Worm (Caenorhabditis elegans) whole organism, L3 larva: ENCODE measurements around the gene nlp-34.

Experiments
- R02D3.7 ChIP-seq: fragments of 150-350 bp; optimal IDR thresholded peaks from 2 replicates; lab custom pipeline; 2014; ENCODE audit warnings: missing biosample characterization, missing genetic modification characterization
- aly-2 ChIP-seq: fragments of 150-350 bp; optimal IDR thresholded peaks from 2 replicates; lab custom pipeline; 2014; ENCODE audit warnings: missing biosample characterization, missing genetic modification characterization
- ama-1 ChIP-seq: fragments of 150-350 bp; optimal IDR thresholded peaks from 2 replicates; lab custom pipeline; 2018
- ceh-9 ChIP-seq: sonication (generic microtip); optimal IDR thresholded peaks from 2 replicates; lab custom pipeline; 2018; ENCODE audit warnings: missing biosample characterization, missing genetic modification characterization
- elt-1 ChIP-seq: fragments of 150-350 bp; optimal IDR thresholded peaks from 2 replicates; lab custom pipeline; 2014; ENCODE audit warnings: missing biosample characterization, missing genetic modification characterization
- eor-1 ChIP-seq, 2 experiments: fragments of 150-350 bp; optimal IDR thresholded peaks; 2 replicates each; lab custom pipeline; 2014 to 2018; ENCODE audit warnings: missing biosample characterization in 2 of 2, missing genetic modification characterization in 2 of 2
- fkh-10 ChIP-seq: sonication (generic microtip); optimal IDR thresholded peaks from 2 replicates; lab custom pipeline; 2017; ENCODE audit warnings: missing biosample characterization, missing genetic modification reagents, missing genetic modification characterization
- fos-1 ChIP-seq: fragments of 150-350 bp; optimal IDR thresholded peaks from 2 replicates; lab custom pipeline; 2014; ENCODE audit warnings: missing biosample characterization, missing genetic modification characterization
- hmg-11 ChIP-seq: sonication (generic microtip); optimal IDR thresholded peaks from 2 replicates; lab custom pipeline; 2016; ENCODE audit warnings: missing genetic modification characterization, missing compliant biosample characterization
- mdl-1 ChIP-seq: fragments of 150-350 bp; optimal IDR thresholded peaks from 2 replicates; lab custom pipeline; 2014; ENCODE audit warnings: missing biosample characterization, missing genetic modification characterization
- nhr-11 ChIP-seq: fragments of 150-350 bp; optimal IDR thresholded peaks from 2 replicates; lab custom pipeline; 2014; ENCODE audit warnings: missing biosample characterization, missing genetic modification characterization

DNA sequence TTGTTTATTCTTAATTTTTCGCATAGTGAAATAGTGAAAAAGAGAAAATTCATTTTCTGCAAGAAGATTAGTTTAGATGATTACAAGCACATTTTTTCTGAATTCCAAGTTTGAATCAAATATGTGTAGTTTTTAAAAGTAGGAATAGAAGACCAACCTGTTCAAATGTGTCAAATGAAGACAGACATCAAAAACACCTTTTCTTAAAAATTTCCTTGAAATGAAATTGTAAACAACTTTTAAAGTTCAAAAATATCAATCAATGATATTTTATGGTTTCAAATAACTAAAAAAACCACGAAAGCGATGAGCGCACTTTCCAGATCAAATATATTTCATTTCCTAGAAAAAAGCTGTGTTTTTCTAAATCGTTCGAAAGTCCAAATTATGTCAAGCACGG, 2.7 kb upstream of the nlp-34 start, which contains the start of gene nlp-30:
- TF ChIP-seq fkh-10 (no peak), R02D3.7 (tag; lab: Kevin White, UChicago) (no peak), elt-1 (no peak), nhr-11 (tag; lab: Kevin White, UChicago) (no peak), mdl-1 (tag; lab: Kevin White, UChicago) (no peak), fos-1 (no peak), eor-1 (tag; optimal IDR thresholded peaks at IDR 0.05; lab: Kevin White, UChicago) (no peak), ceh-9 (tag; lab: Kevin White, UChicago) (no peak), hmg-11 (tag; lab: Kevin White, UChicago) (no peak), aly-2 (tag; lab: Kevin White, UChicago) (no peak), ama-1 (no peak)
